Fruit fly (Drosophila melanogaster): ENCODE results near the gene Coq8.

The Coq8 gene

DNA sequence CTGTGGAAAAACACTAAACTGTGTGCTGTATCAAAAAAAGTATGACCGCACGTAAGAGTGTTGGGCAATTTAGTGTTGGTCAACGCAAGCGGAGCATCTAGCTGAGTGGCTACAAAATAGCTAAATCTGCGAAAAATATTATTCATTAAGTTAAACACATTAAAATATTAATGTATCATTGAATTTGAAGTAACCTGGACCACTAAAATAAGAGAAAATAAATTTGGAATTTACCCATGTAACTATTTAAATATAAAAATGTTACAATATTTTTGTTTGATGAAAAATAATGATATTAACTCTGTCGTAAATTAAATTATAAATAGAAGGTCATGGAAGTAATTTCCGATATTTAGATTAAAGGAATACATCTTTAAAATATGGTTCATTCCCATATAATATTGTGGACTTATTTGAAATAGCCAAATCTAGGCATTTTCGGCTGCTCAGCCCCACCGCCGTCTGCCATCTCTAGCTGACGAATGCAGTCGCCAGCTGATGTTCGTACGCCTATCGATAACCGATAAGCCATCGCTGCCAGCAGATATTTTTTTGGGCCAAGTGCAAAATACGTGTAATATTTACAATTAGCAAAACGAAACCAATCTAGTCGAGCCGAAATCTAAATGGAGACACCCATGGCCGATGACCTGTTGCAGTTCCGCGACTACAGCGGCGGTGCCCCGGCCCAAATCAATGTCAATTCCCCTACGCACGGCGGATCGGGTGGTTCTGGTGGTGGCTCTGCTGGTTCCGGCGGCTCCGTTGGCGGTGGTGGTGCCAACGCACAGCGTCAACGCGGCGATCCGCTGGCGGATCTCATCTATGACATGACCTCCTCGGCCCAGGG lies 8.9 kb upstream of the Coq8 start, which contains the start of the genes Brms1 and CG4645 (continued):
- no peak for TF ChIP-seq CG13624 (GFP tag; optimal IDR thresholded peaks at IDR 0.05)
- TF ChIP-seq esg (GFP tag; conservative IDR thresholded peaks at IDR 0.05): no peak
- no peak for TF ChIP-seq CG7987 (GFP tag; optimal IDR thresholded peaks at IDR 0.05)
- TF ChIP-seq CG18262 (tag; optimal IDR thresholded peaks at IDR 0.05): peak; percentile 59
- no peak for TF ChIP-seq CG2199 (GFP tag; IDR thresholded peaks at IDR 0.05)
- no peak for TF ChIP-seq bigmax (GFP tag; optimal IDR thresholded peaks at IDR 0.05)
- TF ChIP-seq Deaf1 (tag; optimal IDR thresholded peaks at IDR 0.05): no peak
- peak; percentile 60; the same call in 1 of the 3 replicates for TF ChIP-seq dysf (GFP tag; IDR thresholded peaks at IDR 0.05)
- TF ChIP-seq CG3838 (GFP tag; optimal IDR thresholded peaks at IDR 0.05): no peak
- no peak for TF ChIP-seq Dip3 (GFP tag; optimal IDR thresholded peaks at IDR 0.05)
- no peak for TF ChIP-seq pita (GFP tag; optimal IDR thresholded peaks at IDR 0.05)
- no peak for TF ChIP-seq Vsx1 (GFP tag; optimal IDR thresholded peaks at IDR 0.05)
- TF ChIP-seq Mrtf (GFP tag; IDR thresholded peaks at IDR 0.05): no peak; the same call in 2 of the 3 replicates
- TF ChIP-seq dpn (GFP tag; optimal IDR thresholded peaks at IDR 0.05): peak; percentile 1 to 55
- peak; percentile 58 for TF ChIP-seq CG7839 (tag; optimal IDR thresholded peaks at IDR 0.05)
- TF ChIP-seq Hand (GFP tag; optimal IDR thresholded peaks at IDR 0.05): no peak
- no peak for TF ChIP-seq CG17912 (GFP tag; optimal IDR thresholded peaks at IDR 0.05)
- TF ChIP-seq crc (GFP tag; optimal IDR thresholded peaks at IDR 0.05): no peak
- no peak for TF ChIP-seq CG11085 (GFP tag; IDR thresholded peaks at IDR 0.05)
- TF ChIP-seq CG17359 (tag; optimal IDR thresholded peaks at IDR 0.05): peak; percentile 12
- no peak for TF ChIP-seq sqz (GFP tag; optimal IDR thresholded peaks at IDR 0.05)
- TF ChIP-seq Neu2 (GFP tag; optimal IDR thresholded peaks at IDR 0.05; ENCODE audit: borderline replicate concordance): no peak
- TF ChIP-seq CrebB (tag; optimal IDR thresholded peaks at IDR 0.05): no peak
- no peak for TF ChIP-seq ara (GFP tag; IDR thresholded peaks at IDR 0.05)
- no peak for TF ChIP-seq fu2 (GFP tag; optimal IDR thresholded peaks at IDR 0.05)
- peak; percentile 19; the same call in 1 of the 2 replicates for TF ChIP-seq CG11247 (GFP tag; IDR thresholded peaks at IDR 0.05)
- TF ChIP-seq dmrt11E (tag; optimal IDR thresholded peaks at IDR 0.05): peak; percentile 43
- TF ChIP-seq shn (GFP tag; optimal IDR thresholded peaks at IDR 0.05): no peak
- TF ChIP-seq Dfd (GFP tag; optimal IDR thresholded peaks at IDR 0.05): no peak
- peak; percentile 34 for TF ChIP-seq pzg (GFP tag; optimal IDR thresholded peaks at IDR 0.05)
- TF ChIP-seq Side (GFP tag; optimal IDR thresholded peaks at IDR 0.05): no peak
- peak in 1 of 2 experiments; percentile 16 for TF ChIP-seq bsh (GFP tag; optimal IDR thresholded peaks at IDR 0.05)
- no peak for TF ChIP-seq cg (GFP tag; optimal IDR thresholded peaks at IDR 0.05)
- TF ChIP-seq Camta (GFP tag; optimal IDR thresholded peaks at IDR 0.05): no peak
- TF ChIP-seq amos (GFP tag; IDR thresholded peaks at IDR 0.05; ENCODE audit: partially characterized antibody): 0 out of 2 replicates have a peak, but pooled peaks have one; percentile 30
- TF ChIP-seq CG9437 (GFP tag; optimal IDR thresholded peaks at IDR 0.05): peak; percentile 54
- TF ChIP-seq CG14860 (GFP tag; IDR thresholded peaks at IDR 0.05; ENCODE audit: partially characterized antibody): no peak
- TF ChIP-seq wek (GFP tag; optimal IDR thresholded peaks at IDR 0.05): no peak
- TF ChIP-seq CG4282 (GFP tag; optimal IDR thresholded peaks at IDR 0.05): no peak
- TF ChIP-seq CG6813 (GFP tag; optimal IDR thresholded peaks at IDR 0.05): no peak
- TF ChIP-seq Eip74EF (GFP tag; optimal IDR thresholded peaks at IDR 0.05): no peak
- peak; percentile 8 for TF ChIP-seq CG6765 (GFP tag; optimal IDR thresholded peaks at IDR 0.05)
- TF ChIP-seq gem (tag; optimal IDR thresholded peaks at IDR 0.05): peak; percentile 73
- TF ChIP-seq Meics (GFP tag; optimal IDR thresholded peaks at IDR 0.05): peak; percentile 63
- TF ChIP-seq CG14441 (GFP tag; IDR thresholded peaks at IDR 0.05): peak; percentile 28; the same call in 1 of the 2 replicates
- no peak for TF ChIP-seq schlank (tag; optimal IDR thresholded peaks at IDR 0.05)
- TF ChIP-seq CG12942 (GFP tag; optimal IDR thresholded peaks at IDR 0.05): peak; percentile 46
- TF ChIP-seq fru (optimal IDR thresholded peaks at IDR 0.05): no peak

Data from whole organism, embryonic.